Worm (Caenorhabditis elegans): ENCODE measurements around the gene dab-1.

dab-1 gene

DNA sequence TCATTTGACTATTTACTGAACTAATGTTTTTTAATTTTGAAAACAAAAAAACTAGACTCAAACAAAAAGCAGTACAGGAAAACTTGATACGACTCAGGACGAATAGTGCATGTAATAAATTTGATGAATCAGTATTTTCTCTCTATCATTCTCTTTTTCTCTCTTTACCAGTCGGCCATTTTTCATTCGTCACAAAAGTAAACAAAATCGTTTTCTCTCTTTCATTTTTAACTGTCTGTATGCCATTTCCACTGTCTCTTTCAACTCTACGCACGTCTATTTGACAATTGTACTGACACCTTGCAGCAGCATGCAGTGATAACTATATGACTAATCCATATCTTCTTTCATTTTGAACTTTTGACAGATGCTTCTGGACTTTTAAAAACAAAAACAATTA is 26.6 kb downstream of the dab-1 start, which contains the start of the genes F35C11.2 and F35C11.4:
F35C11.2 (minus strand) TSS at position 90 of the 400 bp plus-strand sequence.
F35C11.4 (plus strand) TSS at position 260 of the 400 bp plus-strand sequence.
- peak; percentile 89 for TF ChIP-seq nhr-80 (tag; optimal IDR thresholded peaks at IDR 0.05)
- TF ChIP-seq nhr-179 (tag; optimal IDR thresholded peaks at IDR 0.05) = no peak
- peak in 1 of 2 experiments; percentile 9 for TF ChIP-seq let-607 (tag; optimal IDR thresholded peaks at IDR 0.05)
- no peak for TF ChIP-seq madf-3 (GFP tag; IDR thresholded peaks at IDR 0.05)
- peak; percentile 77 for TF ChIP-seq unc-62 (GFP tag; optimal IDR thresholded peaks at IDR 0.05)
- peak; percentile 16 for TF ChIP-seq pha-4 (tag; optimal IDR thresholded peaks at IDR 0.05)

ce11 chrII:8249710-8250109 is 27.5 kb downstream of the dab-1 start:
- no peak for TF ChIP-seq tlf-1 (GFP tag; optimal IDR thresholded peaks at IDR 0.05)
- TF ChIP-seq him-1 (tag; optimal IDR thresholded peaks at IDR 0.05) = no peak
- TF ChIP-seq cebp-1 (GFP tag; IDR thresholded peaks at IDR 0.05) = no peak
- TF ChIP-seq cebp-1 (tag; optimal IDR thresholded peaks at IDR 0.05) = no peak
- TF ChIP-seq athp-1 (tag; optimal IDR thresholded peaks at IDR 0.05) = no peak
- no peak for TF ChIP-seq rpc-1 (optimal IDR thresholded peaks at IDR 0.05)
- TF ChIP-seq rpc-1 (tag; optimal IDR thresholded peaks at IDR 0.05) = no peak
- no peak for TF ChIP-seq ztf-6 (GFP tag; IDR thresholded peaks at IDR 0.05)
- TF ChIP-seq K11D2.4 (GFP tag; IDR thresholded peaks at IDR 0.05) = no peak
- TF ChIP-seq madf-8 (GFP tag; conservative IDR thresholded peaks at IDR 0.05) = no peak
- no peak for TF ChIP-seq egl-44 (GFP tag; IDR thresholded peaks at IDR 0.05)
- TF ChIP-seq B0336.3 (GFP tag; IDR thresholded peaks at IDR 0.05) = no peak

DNA sequence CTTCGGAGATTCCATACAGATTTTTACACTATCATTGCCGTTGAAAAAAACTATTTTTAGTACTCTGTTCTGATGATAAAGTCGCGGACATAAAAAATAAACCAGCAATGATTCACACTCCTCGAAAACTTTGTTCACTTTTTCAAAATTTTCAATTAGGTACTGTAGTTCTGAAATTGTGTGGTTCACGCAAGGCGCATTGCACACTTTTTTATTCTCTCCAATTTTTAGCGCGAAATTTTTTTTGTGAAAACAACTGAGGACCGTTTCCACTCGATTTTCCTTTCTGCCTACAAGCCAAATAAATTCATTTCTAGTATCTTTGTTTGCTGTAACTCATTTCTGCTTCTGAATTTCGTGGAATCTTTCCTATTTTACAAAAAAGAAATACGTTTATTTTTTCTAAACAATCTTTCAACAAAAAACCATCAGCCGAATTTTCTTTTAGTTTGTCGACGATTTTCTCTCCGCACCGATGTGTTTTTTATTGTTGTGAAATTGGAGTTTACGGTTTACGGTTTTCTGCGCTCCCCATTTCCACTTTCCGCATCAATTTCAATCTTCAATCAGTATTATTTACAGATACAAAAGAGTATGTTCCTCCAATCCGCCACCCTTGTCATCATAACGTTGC is 31.1 kb downstream of the dab-1 start, which contains the start of gene F35C11.5:
F35C11.5 (plus strand) TSS at position 584 of the 634 bp plus-strand sequence.
- TF ChIP-seq repo-1 (tag; optimal IDR thresholded peaks at IDR 0.05) = no peak
- TF ChIP-seq B0019.2 (GFP tag; conservative IDR thresholded peaks at IDR 0.05) = peak; percentile 45; the same call in 1 of the 2 replicates
- no peak for TF ChIP-seq F49E8.2 (tag; optimal IDR thresholded peaks at IDR 0.05; ENCODE audit: insufficient read depth)
- TF ChIP-seq Y53F4B.3 (GFP tag; IDR thresholded peaks at IDR 0.05) = no peak
- peak; percentile 93 for TF ChIP-seq lsl-1 (GFP tag; optimal IDR thresholded peaks at IDR 0.05)
- TF ChIP-seq F33H1.4 (GFP tag; IDR thresholded peaks at IDR 0.05) = peak; percentile 67
- TF ChIP-seq Y79H2A.3 (GFP tag; conservative IDR thresholded peaks at IDR 0.05) = no peak
- TF ChIP-seq gei-17 (GFP tag; optimal IDR thresholded peaks at IDR 0.05) = no peak
- TF ChIP-seq lin-54 (GFP tag; optimal IDR thresholded peaks at IDR 0.05) = peak; percentile 48
- TF ChIP-seq D2030.7 (GFP tag; IDR thresholded peaks at IDR 0.05) = peak; percentile 39; the same call in 1 of the 2 replicates
- no peak for TF ChIP-seq egrh-3 (GFP tag; IDR thresholded peaks at IDR 0.05)
- TF ChIP-seq T26A5.8 (tag; optimal IDR thresholded peaks at IDR 0.05) = no peak
- TF ChIP-seq xnd-1 (tag; optimal IDR thresholded peaks at IDR 0.05) = peak; percentile 88
- no peak for TF ChIP-seq F57C9.4 (tag; optimal IDR thresholded peaks at IDR 0.05)
- TF ChIP-seq madf-10 (tag; optimal IDR thresholded peaks at IDR 0.05) = no peak
- peak; percentile 29 for TF ChIP-seq snpc-3.4 (tag; optimal IDR thresholded peaks at IDR 0.05)
- TF ChIP-seq ztf-3 (GFP tag; optimal IDR thresholded peaks at IDR 0.05) = no peak
- no peak for TF ChIP-seq ceh-27 (GFP tag; optimal IDR thresholded peaks at IDR 0.05)
- TF ChIP-seq ama-1 (optimal IDR thresholded peaks at IDR 0.05) = no peak
- no peak for TF ChIP-seq ama-1 (GFP tag; optimal IDR thresholded peaks at IDR 0.05)
- peak; percentile 66 for TF ChIP-seq dpl-1 (GFP tag; optimal IDR thresholded peaks at IDR 0.05)
- no peak for TF ChIP-seq ztf-26 (tag; optimal IDR thresholded peaks at IDR 0.05)
- TF ChIP-seq hlh-12 (tag; optimal IDR thresholded peaks at IDR 0.05) = no peak
- TF ChIP-seq efl-1 (GFP tag; optimal IDR thresholded peaks at IDR 0.05) = peak; percentile 86
- no peak for TF ChIP-seq hmg-1.2 (GFP tag; IDR thresholded peaks at IDR 0.05)
- no peak for TF ChIP-seq sptf-2 (GFP tag; optimal IDR thresholded peaks at IDR 0.05)
- TF ChIP-seq dox-1 (GFP tag; IDR thresholded peaks at IDR 0.05) = peak; percentile 21; the same call in 1 of the 2 replicates
- no peak for TF ChIP-seq nhr-27 (tag; optimal IDR thresholded peaks at IDR 0.05)
- no peak for TF ChIP-seq rec-8 (tag; optimal IDR thresholded peaks at IDR 0.05)

Data from whole organism, young adult.